Fruit fly (Drosophila melanogaster) S2 (cell line): Measurements from ENCODE around the gene faf.

Source experiments
- CG8478 ChIP-seq: fragments of >200 bp; optimal IDR thresholded peaks from 2 replicates; lab custom pipeline; 2018
- CTCF ChIP-seq, 2 experiments: fragments of >200 bp; optimal IDR thresholded peaks; 2 replicates each; lab custom pipeline; 2018

dm6 chr3R:31768198-31768597 lies 8.6 kb upstream of the faf start:
- TF ChIP-seq CTCF (optimal IDR thresholded peaks at IDR 0.05; lab: Kevin White, UChicago) (no peak), CG8478 (no peak)
